Worm (Caenorhabditis elegans) whole organism, L4 larva: ENCODE data around the gene clec-171.

ENCODE experiments used
- F26F4.8 ChIP-seq: fragments of 200-800 bp; sonication (Bioruptor generic); conservative IDR thresholded peaks from 2 replicates; pipeline ENCODE4 v1.3.6; 2022; ENCODE audit warnings: missing genetic modification characterization, missing compliant biosample characterization
- F44E2.7 ChIP-seq: fragments of 200-800 bp; sonication (Bioruptor generic); IDR thresholded peaks from 2 replicates; pipeline ENCODE4 v2.1.2; 2022; ENCODE audit warnings: missing genetic modification characterization, missing compliant biosample characterization
- F49E8.2 ChIP-seq: sonication (generic microtip); optimal IDR thresholded peaks from 2 replicates; lab custom pipeline; 2016; ENCODE audit warnings: missing compliant biosample characterization, mild to moderate bottlenecking, missing genetic modification characterization, borderline replicate concordance
- T20F7.1 ChIP-seq: fragments of 200-800 bp; sonication (Bioruptor generic); optimal IDR thresholded peaks from 2 replicates; lab custom pipeline; 2018; ENCODE audit warnings: mild to moderate bottlenecking, missing genetic modification characterization, missing compliant biosample characterization
- T26A8.4 ChIP-seq: fragments of 200-800 bp; sonication (Bioruptor generic); IDR thresholded peaks from 2 replicates; pipeline ENCODE4 v1.3.6; 2022; ENCODE audit warnings: missing genetic modification characterization, missing compliant biosample characterization
- aha-1 ChIP-seq: fragments of 150-350 bp; peaks from one replicate; lab custom pipeline; 2014; ENCODE audit warnings: missing biosample characterization, missing genetic modification characterization
- ceh-20 ChIP-seq: fragments of 200-800 bp; sonication (Bioruptor generic); IDR thresholded peaks from 2 replicates; pipeline ENCODE4 v1.3.6; 2022; ENCODE audit warnings: missing genetic modification reagents, missing genetic modification characterization, missing compliant biosample characterization
- ceh-28 ChIP-seq: fragments of 150-350 bp; optimal IDR thresholded peaks from 2 replicates; lab custom pipeline; 2014; ENCODE audit warnings: missing biosample characterization, missing genetic modification reagents, missing genetic modification characterization
- ceh-32 ChIP-seq: sonication (generic microtip); optimal IDR thresholded peaks from 2 replicates; lab custom pipeline; 2016; ENCODE audit warnings: mild to moderate bottlenecking, missing genetic modification characterization, missing compliant biosample characterization; ENCODE audit not compliant: poor library complexity
- ceh-62 ChIP-seq: sonication (generic microtip); optimal IDR thresholded peaks from 2 replicates; lab custom pipeline; 2017; ENCODE audit warnings: missing biosample characterization, missing genetic modification characterization
- ceh-82 ChIP-seq: sonication (generic microtip); optimal IDR thresholded peaks from 2 replicates; lab custom pipeline; 2017; ENCODE audit warnings: missing biosample characterization, missing genetic modification characterization
- cey-2 ChIP-seq: sonication (generic microtip); optimal IDR thresholded peaks from 3 replicates; lab custom pipeline; 2017; ENCODE audit warnings: missing genetic modification characterization, mild to moderate bottlenecking, missing compliant biosample characterization, antibody characterized with exemption, borderline replicate concordance; ENCODE audit not compliant: insufficient read depth
- dmd-8 ChIP-seq: fragments of 200-800 bp; sonication (Bioruptor generic); IDR thresholded peaks from 2 replicates; pipeline ENCODE4 v1.3.6; 2022; ENCODE audit warnings: missing genetic modification characterization, missing compliant biosample characterization
- dve-1 ChIP-seq: sonication (generic microtip); optimal IDR thresholded peaks from 2 replicates; lab custom pipeline; 2017; ENCODE audit warnings: antibody characterized with exemption, mild to moderate bottlenecking, missing genetic modification characterization, missing compliant biosample characterization; ENCODE audit not compliant: insufficient read depth
- egl-43 ChIP-seq: fragments of 200-800 bp; sonication (Bioruptor generic); IDR thresholded peaks from 2 replicates; pipeline ENCODE4 v1.3.6; 2022; ENCODE audit warnings: missing genetic modification reagents, missing genetic modification characterization, missing compliant biosample characterization
- hif-1 ChIP-seq, 2 experiments: sonication (generic microtip); optimal IDR thresholded peaks; 2 replicates each; lab custom pipeline; 2016 to 2017; ENCODE audit warnings: missing compliant biosample characterization in 2 of 2, missing genetic modification characterization in 2 of 2, missing genetic modification reagents in 2 of 2, missing genotype in 2 of 2, mild to moderate bottlenecking in 1 of 2
- hlh-11 ChIP-seq: fragments of 200-800 bp; sonication (Bioruptor generic); optimal IDR thresholded peaks from 2 replicates; lab custom pipeline; 2018; ENCODE audit warnings: mild to moderate bottlenecking, missing genetic modification characterization, missing compliant biosample characterization
- jun-1 ChIP-seq: fragments of 150-350 bp; optimal IDR thresholded peaks from 2 replicates; lab custom pipeline; 2014; ENCODE audit warnings: missing biosample characterization, missing genetic modification reagents, missing genetic modification characterization
- lim-7 ChIP-seq: fragments of 200-800 bp; sonication (Bioruptor generic); IDR thresholded peaks from 2 replicates; pipeline ENCODE4 v1.3.6; 2022; ENCODE audit warnings: missing genetic modification characterization, missing compliant biosample characterization
- lin-1 ChIP-seq: fragments of 200-800 bp; sonication (Bioruptor generic); IDR thresholded peaks from 2 replicates; pipeline ENCODE4 v1.3.6; 2022; ENCODE audit warnings: missing genetic modification reagents, missing genetic modification characterization, missing compliant biosample characterization
- lin-39 ChIP-seq: fragments of 150-350 bp; optimal IDR thresholded peaks from 2 replicates; lab custom pipeline; 2014; ENCODE audit warnings: missing biosample characterization, missing genetic modification reagents, missing genetic modification characterization
- madf-9 ChIP-seq: fragments of 200-800 bp; sonication (Bioruptor generic); conservative IDR thresholded peaks from 2 replicates; pipeline ENCODE4 v1.3.6; 2022; ENCODE audit warnings: missing genetic modification reagents, missing genetic modification characterization, missing compliant biosample characterization
- mdl-1 ChIP-seq, 2 experiments: fragments of 150-350 bp in 1 of 2; sonication (generic microtip) in 1 of 2; optimal IDR thresholded peaks; 2 replicates each; lab custom pipeline; 2014 to 2017; ENCODE audit warnings: missing biosample characterization in 2 of 2, missing genetic modification characterization in 2 of 2
- mdt-29 ChIP-seq: fragments of 200-800 bp; sonication (Bioruptor generic); IDR thresholded peaks from 2 replicates; pipeline ENCODE4 v1.3.6; 2022; ENCODE audit warnings: missing genetic modification reagents, missing genetic modification characterization, missing compliant biosample characterization
- mes-2 ChIP-seq: sonication (generic microtip); optimal IDR thresholded peaks from 2 replicates; lab custom pipeline; 2016; ENCODE audit warnings: missing genotype, mild to moderate bottlenecking, missing genetic modification characterization, missing compliant biosample characterization; ENCODE audit not compliant: poor library complexity, severe bottlenecking
- mxl-2 ChIP-seq: fragments of 200-800 bp; sonication (Bioruptor generic); conservative IDR thresholded peaks from 2 replicates; pipeline ENCODE4 v1.3.6; 2022; ENCODE audit warnings: missing genetic modification reagents, missing genetic modification characterization, missing compliant biosample characterization
- mxl-3 ChIP-seq: fragments of 200-800 bp; sonication (Bioruptor generic); optimal IDR thresholded peaks from 2 replicates; lab custom pipeline; 2018; ENCODE audit warnings: mild to moderate bottlenecking, missing genetic modification characterization, missing compliant biosample characterization
- nhr-11 ChIP-seq: fragments of 150-350 bp; optimal IDR thresholded peaks from 2 replicates; lab custom pipeline; 2014; ENCODE audit warnings: missing biosample characterization, missing genetic modification characterization
- nhr-237 ChIP-seq: sonication (generic microtip); optimal IDR thresholded peaks from 2 replicates; lab custom pipeline; 2017; ENCODE audit warnings: missing biosample characterization, missing genetic modification characterization
- nhr-25 ChIP-seq: sonication (generic microtip); optimal IDR thresholded peaks from 2 replicates; lab custom pipeline; 2017; ENCODE audit warnings: missing genetic modification characterization, mild to moderate bottlenecking, missing compliant biosample characterization, antibody characterized with exemption, moderate library complexity, borderline replicate concordance; ENCODE audit not compliant: insufficient read depth
- nhr-28 ChIP-seq: fragments of 150-350 bp; optimal IDR thresholded peaks from 2 replicates; lab custom pipeline; 2014; ENCODE audit warnings: missing biosample characterization, missing genetic modification characterization
- nhr-41 ChIP-seq: fragments of 200-800 bp; sonication (Bioruptor generic); IDR thresholded peaks from 2 replicates; pipeline ENCODE4 v1.3.6; 2022; ENCODE audit warnings: missing genetic modification reagents, missing genetic modification characterization, missing compliant biosample characterization
- pha-4 ChIP-seq, 2 experiments: fragments of 150-350 bp in 1 of 2; fragments of 200-800 bp in 1 of 2; sonication (Bioruptor generic) in 1 of 2; IDR thresholded peaks in 1 of 2; optimal IDR thresholded peaks in 1 of 2; 2 replicates each; pipeline versions ENCODE4 v1.3.6 to Lab custom; 2014 to 2022; ENCODE audit warnings: missing genetic modification characterization in 2 of 2, missing genetic modification reagents in 2 of 2, missing biosample characterization in 1 of 2, missing compliant biosample characterization in 1 of 2
- php-3 ChIP-seq: fragments of 200-800 bp; sonication (Bioruptor generic); IDR thresholded peaks from 2 replicates; pipeline ENCODE4 v1.3.6; 2022; ENCODE audit warnings: missing genetic modification reagents, missing genetic modification characterization, missing compliant biosample characterization
- pqm-1 ChIP-seq: sonication (generic microtip); optimal IDR thresholded peaks from 2 replicates; lab custom pipeline; 2017; ENCODE audit warnings: missing biosample characterization, missing genetic modification characterization
- set-16 ChIP-seq: fragments of 200-800 bp; sonication (Bioruptor generic); IDR thresholded peaks from 2 replicates; pipeline ENCODE4 v1.3.6; 2022; ENCODE audit warnings: missing genetic modification reagents, missing genetic modification characterization, missing compliant biosample characterization
- tra-1 ChIP-seq: fragments of 200-800 bp; sonication (Bioruptor generic); IDR thresholded peaks from 2 replicates; pipeline ENCODE4 v1.3.6; 2022; ENCODE audit warnings: missing genetic modification reagents, missing genetic modification characterization, missing compliant biosample characterization
- unc-62 ChIP-seq, 3 experiments: fragments of 150-350 bp in 1 of 3; sonication (generic microtip); optimal IDR thresholded peaks in 2 of 3; peaks in 1 of 3; 1 replicate in 1 of 3; 2 replicates in 2 of 3; lab custom pipeline; 2014 to 2017; ENCODE audit warnings: missing biosample characterization in 3 of 3, missing genetic modification characterization in 3 of 3, missing genetic modification reagents in 3 of 3, missing genotype in 1 of 3
- zfp-2 ChIP-seq: sonication (generic microtip); optimal IDR thresholded peaks from 2 replicates; lab custom pipeline; 2016; ENCODE audit warnings: mild to moderate bottlenecking, missing genetic modification characterization, missing compliant biosample characterization
- zip-11 ChIP-seq: fragments of 200-800 bp; sonication (Bioruptor generic); IDR thresholded peaks from 2 replicates; pipeline ENCODE4 v1.3.6; 2022; ENCODE audit warnings: missing genetic modification characterization, missing compliant biosample characterization

clec-171 gene

ce11 chrIV:1378954-1379353, 48.2 kb downstream of the clec-171 start (continued):
- TF ChIP-seq tra-1 (GFP tag; lab: Robert Waterston, UW), result 0 out of 2 replicates have a peak, but pooled peaks have one; percentile 46
- TF ChIP-seq F49E8.2 (tag; lab: Kevin White, UChicago), result no peak
- peak; percentile 91 for TF ChIP-seq nhr-28
- no peak for TF ChIP-seq T20F7.1 (GFP tag; lab: Kevin White, UChicago)
- TF ChIP-seq lin-1 (GFP tag; lab: Robert Waterston, UW), result peak; percentile 67
- peak; percentile 73 for TF ChIP-seq dve-1 (tag; lab: Kevin White, UChicago)
- no peak for TF ChIP-seq F44E2.7 (GFP tag; lab: Robert Waterston, UW)
- TF ChIP-seq unc-62 (GFP tag; optimal IDR thresholded peaks at IDR 0.05 in 1 of 2; lab: Kevin White, UChicago), result peak in 1 of 2 experiments; percentile 94
- no peak for TF ChIP-seq unc-62 (tag; optimal IDR thresholded peaks at IDR 0.05; lab: Kevin White, UChicago)

ce11 chrIV:1377699-1378098, 49.5 kb downstream of the clec-171 start:
- TF ChIP-seq zip-11 (GFP tag; lab: Robert Waterston, UW) (no peak), dmd-8 (GFP tag; lab: Robert Waterston, UW) (0 out of 2 replicates have a peak, but pooled peaks have one; percentile 55), cey-2 (tag; lab: Kevin White, UChicago) (no peak), ceh-62 (tag; lab: Kevin White, UChicago) (no peak), lim-7 (GFP tag; lab: Robert Waterston, UW) (peak; percentile 20; the same call in 1 of the 2 replicates), mdl-1 (tag; optimal IDR thresholded peaks at IDR 0.05; lab: Kevin White, UChicago) (no peak), hif-1 (tag; optimal IDR thresholded peaks at IDR 0.05; lab: Kevin White, UChicago) (no peak), ceh-32 (tag; lab: Kevin White, UChicago) (no peak), mxl-2 (no peak), tra-1 (GFP tag; lab: Robert Waterston, UW) (no peak), T26A8.4 (GFP tag; lab: Robert Waterston, UW) (peak; percentile 40; the same call in 1 of the 2 replicates), ceh-82 (no peak), egl-43 (GFP tag; lab: Robert Waterston, UW) (peak; percentile 59; the same call in 1 of the 2 replicates), nhr-25 (tag; lab: Kevin White, UChicago) (no peak), mes-2 (tag; lab: Kevin White, UChicago) (no peak), nhr-237 (no peak), madf-9 (GFP tag; lab: Robert Waterston, UW) (peak; percentile 43; the same call in 1 of the 2 replicates), mdt-29 (no peak), php-3 (no peak), F26F4.8 (GFP tag; lab: Robert Waterston, UW) (no peak), hlh-11 (tag; lab: Kevin White, UChicago) (peak; percentile 72), zfp-2 (tag; lab: Kevin White, UChicago) (no peak), nhr-41 (GFP tag; lab: Robert Waterston, UW) (peak; percentile 75; the same call in 1 of the 2 replicates), ceh-20 (GFP tag; lab: Robert Waterston, UW) (no peak), aha-1 (tag; lab: Kevin White, UChicago) (peak; percentile 71), jun-1 (tag; lab: Kevin White, UChicago) (no peak), ceh-28 (tag; lab: Kevin White, UChicago) (no peak), pha-4 (GFP tag; IDR thresholded peaks at IDR 0.05; lab: Robert Waterston, UW) (peak; percentile 59; the same call in 1 of the 2 replicates), pha-4 (tag; optimal IDR thresholded peaks at IDR 0.05; lab: Kevin White, UChicago) (no peak), pqm-1 (tag; lab: Kevin White, UChicago) (no peak), nhr-11 (no peak), set-16 (GFP tag; lab: Robert Waterston, UW) (peak; percentile 99), lin-39 (no peak), mxl-3 (GFP tag; lab: Kevin White, UChicago) (peak; percentile 71)
